Fruit fly (Drosophila melanogaster): ENCODE data around the gene btsz.
A peak's percentile ranks its signal among the peaks of the same experiment; 100 is the strongest.

The btsz gene

DNA sequence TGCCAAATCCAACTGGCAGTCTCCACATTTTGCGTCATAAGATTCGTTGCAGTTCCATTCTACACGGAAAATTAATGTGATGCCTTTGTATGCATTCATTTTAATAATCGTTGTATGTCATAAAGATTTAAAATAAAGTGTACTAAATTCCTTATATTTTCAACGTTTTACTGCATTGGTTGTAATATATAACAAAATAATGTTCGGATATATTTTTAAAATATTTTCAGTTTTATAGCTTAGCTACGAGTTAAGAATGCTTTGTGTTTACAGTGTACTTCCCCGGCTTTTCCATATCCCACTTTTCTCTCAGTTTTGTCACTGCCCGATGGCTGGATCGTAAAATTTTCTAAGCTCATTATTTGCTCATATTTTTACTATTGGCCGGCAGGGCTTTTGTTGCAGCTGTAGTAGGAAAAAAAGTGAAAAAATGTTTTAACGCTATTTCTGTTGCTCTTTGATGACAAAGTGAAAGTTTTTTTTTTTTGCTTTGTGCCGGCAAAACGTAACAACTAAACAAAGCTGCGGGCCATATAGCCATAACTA is 95.5 kb downstream of the btsz start (continued):
- TF ChIP-seq CG17612 (GFP tag; IDR thresholded peaks at IDR 0.05) (no peak), kay (GFP tag; optimal IDR thresholded peaks at IDR 0.05) (no peak), CG7839 (tag; optimal IDR thresholded peaks at IDR 0.05) (peak; percentile 21), CG12236 (GFP tag; optimal IDR thresholded peaks at IDR 0.05) (no peak), ATbp (GFP tag; optimal IDR thresholded peaks at IDR 0.05) (peak; percentile 9), Oli (tag; optimal IDR thresholded peaks at IDR 0.05) (peak; percentile 4), phol (tag; optimal IDR thresholded peaks at IDR 0.05) (peak; percentile 10), ham (GFP tag; IDR thresholded peaks at IDR 0.05) (no peak), shn (GFP tag; optimal IDR thresholded peaks at IDR 0.05) (no peak), trh (GFP tag; optimal IDR thresholded peaks at IDR 0.05) (no peak), CG4424 (GFP tag; optimal IDR thresholded peaks at IDR 0.05) (no peak), gsb-n (tag; optimal IDR thresholded peaks at IDR 0.05) (peak; percentile 1), sens (GFP tag) (peak; percentile 74), Hr3 (GFP tag; optimal IDR thresholded peaks at IDR 0.05) (no peak), dmrt99B (tag; optimal IDR thresholded peaks at IDR 0.05) (peak; percentile 32), Asciz (GFP tag; optimal IDR thresholded peaks at IDR 0.05) (no peak), BtbVII (GFP tag; optimal IDR thresholded peaks at IDR 0.05) (no peak), Mes4 (GFP tag; optimal IDR thresholded peaks at IDR 0.05) (no peak), CG18262 (tag; optimal IDR thresholded peaks at IDR 0.05) (peak; percentile 1), Dad (GFP tag; optimal IDR thresholded peaks at IDR 0.05) (no peak), CG11504 (tag; optimal IDR thresholded peaks at IDR 0.05) (peak; percentile 29), CG13775 (GFP tag; optimal IDR thresholded peaks at IDR 0.05) (no peak), row (GFP tag; IDR thresholded peaks at IDR 0.05) (0 out of 3 replicates have a peak, but pooled peaks have one; percentile 13), Bteb2 (GFP tag; optimal IDR thresholded peaks at IDR 0.05) (no peak), Hr51 (GFP tag; optimal IDR thresholded peaks at IDR 0.05) (peak in 1 of 2 experiments; percentile 15), Hmr (GFP tag; optimal IDR thresholded peaks at IDR 0.05) (no peak), zen (tag; optimal IDR thresholded peaks at IDR 0.05) (no peak), Lim3 (GFP tag; IDR thresholded peaks at IDR 0.05) (no peak), CG2678 (tag; optimal IDR thresholded peaks at IDR 0.05) (no peak), cwo (GFP tag; optimal IDR thresholded peaks at IDR 0.05) (no peak), Blimp-1 (GFP tag; optimal IDR thresholded peaks at IDR 0.05) (peak; percentile 55), sens-2 (GFP tag; IDR thresholded peaks at IDR 0.05) (no peak), Sox102F (GFP tag; optimal IDR thresholded peaks at IDR 0.05) (peak; percentile 52), bsh (GFP tag; optimal IDR thresholded peaks at IDR 0.05) (peak in 1 of 2 experiments; percentile 1), NFAT (GFP tag; IDR thresholded peaks at IDR 0.05) (no peak), C15 (GFP tag; IDR thresholded peaks at IDR 0.05) (no peak), eve (GFP tag; optimal IDR thresholded peaks at IDR 0.05) (peak in 1 of 2 experiments; percentile 58), Mad (GFP tag; optimal IDR thresholded peaks at IDR 0.05) (no peak)

DNA sequence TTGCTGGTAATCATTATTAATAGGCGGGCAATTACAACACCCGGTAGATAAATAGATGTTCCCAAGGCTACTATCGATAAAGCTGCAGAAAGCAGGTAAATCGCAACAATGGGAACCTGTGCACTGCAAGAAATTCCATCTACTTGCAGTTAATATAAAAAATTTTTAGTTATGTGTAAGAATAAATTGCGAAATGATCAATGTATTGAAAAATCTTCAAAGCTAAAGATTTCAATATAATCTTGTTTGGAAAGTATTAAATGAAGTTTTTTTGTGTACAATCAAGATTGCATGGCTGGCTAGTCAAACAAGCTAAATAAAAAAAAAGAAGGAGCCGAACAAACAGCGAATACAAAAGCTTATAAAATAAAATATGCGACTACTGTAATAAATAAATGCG is 99.9 kb downstream of the btsz start:
- TF ChIP-seq wor (GFP tag; IDR thresholded peaks at IDR 0.05) = no peak
- TF ChIP-seq gem (tag; optimal IDR thresholded peaks at IDR 0.05) = peak; percentile 7
- TF ChIP-seq Atf-2 (GFP tag; optimal IDR thresholded peaks at IDR 0.05) = no peak
- TF ChIP-seq Drgx (GFP tag; IDR thresholded peaks at IDR 0.05) = peak; percentile 73
- peak; percentile 12; the same call in 1 of the 2 replicates for TF ChIP-seq CG17328 (GFP tag; IDR thresholded peaks at IDR 0.05)
- TF ChIP-seq CG8089 (GFP tag; optimal IDR thresholded peaks at IDR 0.05) = no peak
- TF ChIP-seq pita (GFP tag; optimal IDR thresholded peaks at IDR 0.05) = no peak
- TF ChIP-seq CG33213 (GFP tag; optimal IDR thresholded peaks at IDR 0.05) = no peak
- TF ChIP-seq ash1 (GFP tag; optimal IDR thresholded peaks at IDR 0.05) = no peak
- TF ChIP-seq CG4820 (GFP tag; optimal IDR thresholded peaks at IDR 0.05) = no peak
- no peak for TF ChIP-seq CG7963 (GFP tag; IDR thresholded peaks at IDR 0.05; ENCODE audit: partially characterized antibody)
- no peak for TF ChIP-seq crc (GFP tag; optimal IDR thresholded peaks at IDR 0.05)
- no peak for TF ChIP-seq CG3995 (GFP tag; optimal IDR thresholded peaks at IDR 0.05)
- TF ChIP-seq CG18476 (GFP tag; optimal IDR thresholded peaks at IDR 0.05) = no peak
- TF ChIP-seq bowl (GFP tag; IDR thresholded peaks at IDR 0.05) = no peak
- TF ChIP-seq sens (GFP tag) = peak; percentile 70
